Worm (Caenorhabditis elegans) whole organism, late embryonic: ENCODE data around the gene F28F8.7.

Experiments used
- ahr-1 ChIP-seq: sonication (generic microtip); optimal IDR thresholded peaks from 2 replicates; lab custom pipeline; 2016; ENCODE audit warnings: missing genetic modification characterization, missing compliant biosample characterization
- pha-4 ChIP-seq: fragments of 150-350 bp; optimal IDR thresholded peaks from 2 replicates; lab custom pipeline; 2018; ENCODE audit warnings: missing biosample characterization, missing genetic modification reagents, missing genetic modification characterization
- syd-9 ChIP-seq: sonication (generic microtip); optimal IDR thresholded peaks from 2 replicates; lab custom pipeline; 2016; ENCODE audit warnings: mild to moderate bottlenecking, missing genetic modification characterization, moderate library complexity, missing compliant biosample characterization
- unc-55 ChIP-seq: sonication (generic microtip); optimal IDR thresholded peaks from 2 replicates; lab custom pipeline; 2017; ENCODE audit warnings: missing biosample characterization, missing genetic modification reagents, missing genetic modification characterization
- unc-86 ChIP-seq: sonication (generic microtip); optimal IDR thresholded peaks from 2 replicates; lab custom pipeline; 2016; ENCODE audit warnings: missing genetic modification characterization, missing compliant biosample characterization

DNA sequence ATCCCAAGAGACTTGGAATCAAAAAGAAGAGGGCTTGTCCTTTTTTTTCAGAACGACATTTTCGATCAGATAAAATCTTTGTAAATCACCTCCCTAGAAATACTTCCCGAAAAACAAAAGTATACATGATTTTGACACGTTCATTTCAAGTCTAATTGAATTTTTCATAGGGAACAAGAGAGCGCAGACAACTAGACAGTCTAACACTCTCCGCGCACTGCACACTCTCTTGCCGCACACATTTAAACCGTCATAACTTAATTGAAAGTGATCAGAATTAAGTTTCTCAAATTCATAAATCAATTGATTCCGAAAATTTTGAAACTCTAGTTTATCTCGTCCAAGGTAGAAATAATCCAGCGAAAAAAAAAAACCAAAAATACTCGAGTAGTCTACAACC, 30.7 kb downstream of the F28F8.7 start:
- TF ChIP-seq unc-55 (GFP tag; lab: Kevin White, UChicago) (no peak), ahr-1 (tag; lab: Kevin White, UChicago) (no peak), unc-86 (tag; lab: Kevin White, UChicago) (no peak), pha-4 (tag; lab: Kevin White, UChicago) (no peak), syd-9 (tag; lab: Kevin White, UChicago) (no peak)
